Worm (Caenorhabditis elegans): ENCODE data around the gene tsfm-1.

- TF ChIP-seq fos-1 (tag; optimal IDR thresholded peaks at IDR 0.05) (no peak), nhr-12 (tag; optimal IDR thresholded peaks at IDR 0.05) (no peak), F13H6.1 (tag; optimal IDR thresholded peaks at IDR 0.05) (no peak), ceh-82 (tag; optimal IDR thresholded peaks at IDR 0.05) (no peak), lin-39 (tag; optimal IDR thresholded peaks at IDR 0.05) (no peak), crh-2 (tag; optimal IDR thresholded peaks at IDR 0.05) (no peak), aly-2 (tag; optimal IDR thresholded peaks at IDR 0.05) (no peak), nhr-10 (tag; optimal IDR thresholded peaks at IDR 0.05) (no peak), alr-1 (tag; optimal IDR thresholded peaks at IDR 0.05) (no peak), snpc-4 (tag; optimal IDR thresholded peaks at IDR 0.05) (no peak)
These were observed 22.7 kb upstream of the tsfm-1 start for ce11 chrV:12294091-12294490.

All from whole organism, L2 larva.